Worm (Caenorhabditis elegans) whole organism, L1 larva: ENCODE data around the gene zipt-15.

Source experiments
- efl-3 ChIP-seq: fragments of 200-800 bp; sonication (Bioruptor generic); optimal IDR thresholded peaks from 2 replicates; lab custom pipeline; 2018; ENCODE audit warnings: mild to moderate bottlenecking, missing genetic modification characterization, missing compliant biosample characterization
- elt-3 ChIP-seq, 6 experiments: fragments of 150-350 bp in 1 of 6; sonication (generic microtip); optimal IDR thresholded peaks; 2 replicates each; lab custom pipeline; 2017 to 2018; ENCODE audit warnings: missing biosample characterization in 6 of 6, missing genetic modification characterization in 6 of 6, inconsistent platforms in 1 of 6
- lsy-2 ChIP-seq, 2 experiments: fragments of 150-350 bp; optimal IDR thresholded peaks; 2 replicates each; lab custom pipeline; 2014; ENCODE audit warnings: missing biosample characterization in 2 of 2, missing genetic modification characterization in 2 of 2
- mdl-1 ChIP-seq, 2 experiments: fragments of 150-350 bp; optimal IDR thresholded peaks; 2 replicates each; lab custom pipeline; 2014 to 2017; ENCODE audit warnings: missing biosample characterization in 2 of 2, missing genetic modification characterization in 2 of 2, inconsistent platforms in 1 of 2
- nhr-237 ChIP-seq: fragments of 150-350 bp; optimal IDR thresholded peaks from 2 replicates; lab custom pipeline; 2014; ENCODE audit warnings: missing biosample characterization, missing genetic modification characterization
- sptf-1 ChIP-seq: fragments of 150-350 bp; optimal IDR thresholded peaks from 2 replicates; lab custom pipeline; 2014; ENCODE audit warnings: missing biosample characterization, missing genetic modification characterization
- unc-62 ChIP-seq: fragments of 150-350 bp; optimal IDR thresholded peaks from 2 replicates; lab custom pipeline; 2014; ENCODE audit warnings: missing biosample characterization, missing genetic modification reagents, missing genetic modification characterization

DNA sequence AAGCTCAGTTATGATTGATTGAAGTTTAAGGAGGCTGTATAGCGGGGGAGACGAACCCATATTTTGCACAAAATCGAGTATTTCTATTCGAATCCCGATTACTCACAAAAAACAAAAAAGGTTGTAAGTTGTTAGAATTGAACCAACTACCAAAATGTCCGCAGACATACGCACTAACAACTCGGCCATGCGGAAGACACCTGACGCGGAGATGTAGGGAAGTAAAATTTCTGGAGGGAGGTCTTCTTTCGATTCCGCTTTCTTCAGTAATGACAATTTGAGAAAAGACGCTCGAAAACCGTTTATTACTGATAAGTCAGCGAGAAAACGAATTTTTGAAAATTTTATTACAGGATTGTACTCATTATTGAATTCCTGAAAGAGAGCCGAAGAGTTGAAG is 6.9 kb downstream of the zipt-15 start:
- no peak for TF ChIP-seq unc-62 (GFP tag; lab: Kevin White, UChicago)
- no peak for TF ChIP-seq elt-3 (tag; optimal IDR thresholded peaks at IDR 0.05; lab: Kevin White, UChicago)
- TF ChIP-seq efl-3 (GFP tag; lab: Kevin White, UChicago), result no peak
- TF ChIP-seq sptf-1 (tag; lab: Kevin White, UChicago), result no peak
- TF ChIP-seq nhr-237 (tag; lab: Kevin White, UChicago), result no peak
- TF ChIP-seq mdl-1 (tag; optimal IDR thresholded peaks at IDR 0.05; lab: Kevin White, UChicago), result no peak
- TF ChIP-seq lsy-2 (tag; optimal IDR thresholded peaks at IDR 0.05; lab: Kevin White, UChicago), result no peak
